Worm (Caenorhabditis elegans) whole organism, midembryonic: ENCODE results near the gene drd-50.

Experiments
- cog-1 ChIP-seq: sonication (generic microtip); optimal IDR thresholded peaks from 2 replicates; lab custom pipeline; 2016; ENCODE audit warnings: missing genetic modification characterization, missing compliant biosample characterization
- flt-1 ChIP-seq: fragments of 200-800 bp; sonication (Bioruptor generic); IDR thresholded peaks from 2 replicates; pipeline ENCODE4 v1.3.6; 2022; ENCODE audit warnings: missing genetic modification characterization, missing compliant biosample characterization
- med-1 ChIP-seq: sonication (generic microtip); optimal IDR thresholded peaks from 2 replicates; lab custom pipeline; 2017; ENCODE audit warnings: missing genetic modification characterization, mild to moderate bottlenecking, missing compliant biosample characterization, antibody characterized with exemption, missing genetic modification reagents; ENCODE audit not compliant: insufficient read depth

- no peak for TF ChIP-seq med-1 (GFP tag; lab: Kevin White, UChicago)
- no peak for TF ChIP-seq flt-1 (GFP tag; lab: Robert Waterston, UW)
- no peak for TF ChIP-seq cog-1
Observed at ce11 chrIV:4120263-4120662, 2.7 kb downstream of the drd-50 start, which contains the start of gene F49F1.5.
